Fruit fly (Drosophila melanogaster): ENCODE measurements around the gene CG17544.

The CG17544 gene

DNA sequence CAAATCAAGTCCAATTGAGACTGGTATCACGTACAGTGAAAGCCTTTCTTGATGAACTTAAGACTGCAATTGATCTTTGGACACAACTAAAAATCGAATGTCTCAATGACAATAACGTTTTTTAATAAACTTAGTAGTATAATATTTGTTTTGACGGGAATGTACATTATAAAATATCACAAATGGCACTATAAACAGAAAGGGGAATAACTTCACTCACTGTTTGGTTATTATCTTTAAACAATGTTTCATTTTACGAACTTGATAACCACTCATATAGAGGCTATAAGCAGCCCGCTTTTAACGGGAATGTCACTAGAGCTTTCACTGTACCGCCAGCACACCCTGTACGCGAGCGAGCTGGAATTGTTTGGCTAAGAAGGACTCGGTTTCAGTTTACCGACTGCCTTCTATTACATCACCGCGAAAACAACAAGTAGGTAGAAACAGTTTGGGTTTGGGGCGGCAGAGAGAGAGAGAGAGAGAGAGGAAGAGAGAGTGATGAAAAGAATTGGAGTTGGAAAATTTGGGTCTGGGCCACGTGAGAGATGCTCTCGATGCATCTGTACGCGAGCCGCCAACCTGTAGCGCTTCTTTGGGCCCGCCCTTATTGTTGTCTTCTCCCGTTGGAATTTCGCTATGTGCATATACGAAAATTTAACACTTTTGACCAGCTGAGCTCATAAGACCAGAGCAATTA is 526 bp downstream of the CG17544 start (continued):
- no peak for TF ChIP-seq CG8944 (GFP tag; optimal IDR thresholded peaks at IDR 0.05)
- no peak for TF ChIP-seq CG14667 (GFP tag; IDR thresholded peaks at IDR 0.05)
- TF ChIP-seq Chrac-16 (GFP tag; optimal IDR thresholded peaks at IDR 0.05) = peak; percentile 21
- TF ChIP-seq Hmx (GFP tag; optimal IDR thresholded peaks at IDR 0.05) = peak; percentile 26
- TF ChIP-seq zen (tag; optimal IDR thresholded peaks at IDR 0.05) = no peak
- TF ChIP-seq CG34376 (GFP tag; optimal IDR thresholded peaks at IDR 0.05) = no peak
- TF ChIP-seq prd (optimal IDR thresholded peaks at IDR 0.05) = no peak
- no peak for TF ChIP-seq prd (GFP tag; IDR thresholded peaks at IDR 0.05)
- TF ChIP-seq jigr1 (GFP tag; IDR thresholded peaks at IDR 0.05) = no peak
- no peak for TF ChIP-seq Vsx1 (GFP tag; optimal IDR thresholded peaks at IDR 0.05)
- peak; percentile 52; the same call in 2 of the 3 replicates for TF ChIP-seq row (GFP tag; IDR thresholded peaks at IDR 0.05)
- no peak for TF ChIP-seq wdn (GFP tag; IDR thresholded peaks at IDR 0.05)
- TF ChIP-seq tio (GFP tag; optimal IDR thresholded peaks at IDR 0.05) = peak; percentile 49
- TF ChIP-seq Xrp1 (GFP tag; IDR thresholded peaks at IDR 0.05) = no peak
- TF ChIP-seq Oli (tag; optimal IDR thresholded peaks at IDR 0.05) = peak; percentile 32
- peak; percentile 6 for TF ChIP-seq CG8924 (tag; optimal IDR thresholded peaks at IDR 0.05)
- TF ChIP-seq phol (tag; optimal IDR thresholded peaks at IDR 0.05) = peak; percentile 29
- no peak for TF ChIP-seq ro (GFP tag; IDR thresholded peaks at IDR 0.05)
- TF ChIP-seq CG30403 (GFP tag; optimal IDR thresholded peaks at IDR 0.05) = peak; percentile 37
- TF ChIP-seq usp (GFP tag; optimal IDR thresholded peaks at IDR 0.05) = no peak
- TF ChIP-seq CG12659 (GFP tag; optimal IDR thresholded peaks at IDR 0.05) = peak; percentile 15
- no peak for TF ChIP-seq CkIIα-i1 (GFP tag; IDR thresholded peaks at IDR 0.05)
- TF ChIP-seq Ssrp (tag; optimal IDR thresholded peaks at IDR 0.05) = no peak
- no peak for TF ChIP-seq CG10543 (GFP tag; optimal IDR thresholded peaks at IDR 0.05)
- TF ChIP-seq amos (GFP tag; IDR thresholded peaks at IDR 0.05; ENCODE audit: partially characterized antibody) = no peak
- TF ChIP-seq ash1 (GFP tag; optimal IDR thresholded peaks at IDR 0.05) = no peak
- peak; percentile 51; the same call in 2 of the 3 replicates for TF ChIP-seq CG17361 (GFP tag; IDR thresholded peaks at IDR 0.05)
- TF ChIP-seq Myb (GFP tag; optimal IDR thresholded peaks at IDR 0.05) = no peak
- TF ChIP-seq Mad (GFP tag; optimal IDR thresholded peaks at IDR 0.05) = no peak
- peak; percentile 17 for TF ChIP-seq Deaf1 (tag; optimal IDR thresholded peaks at IDR 0.05)
- peak; percentile 49 for TF ChIP-seq Hmr (GFP tag; optimal IDR thresholded peaks at IDR 0.05)
- no peak for TF ChIP-seq CG4820 (GFP tag; optimal IDR thresholded peaks at IDR 0.05)
- TF ChIP-seq Lhr (GFP tag; optimal IDR thresholded peaks at IDR 0.05) = no peak
- TF ChIP-seq so (GFP tag; IDR thresholded peaks at IDR 0.05) = no peak
- no peak for TF ChIP-seq gcm2 (GFP tag; optimal IDR thresholded peaks at IDR 0.05)
- 0 out of 2 replicates have a peak, but pooled peaks have one; percentile 9 for TF ChIP-seq MBD-R2 (GFP tag; IDR thresholded peaks at IDR 0.05)
- no peak for TF ChIP-seq CG1602 (GFP tag; optimal IDR thresholded peaks at IDR 0.05)
- TF ChIP-seq Optix (GFP tag; IDR thresholded peaks at IDR 0.05) = no peak
- no peak for TF ChIP-seq CG3847 (GFP tag; IDR thresholded peaks at IDR 0.05)
- TF ChIP-seq tin (GFP tag; optimal IDR thresholded peaks at IDR 0.05) = no peak
- TF ChIP-seq NC2α (GFP tag; optimal IDR thresholded peaks at IDR 0.05) = no peak
- no peak for TF ChIP-seq CrebB (tag; optimal IDR thresholded peaks at IDR 0.05)
- no peak for TF ChIP-seq CG32767 (GFP tag; IDR thresholded peaks at IDR 0.05)
- no peak for TF ChIP-seq CG42726 (GFP tag; IDR thresholded peaks at IDR 0.05; ENCODE audit: partially characterized antibody)
- TF ChIP-seq Max (GFP tag; optimal IDR thresholded peaks at IDR 0.05) = no peak
- no peak for TF ChIP-seq grn (GFP tag; optimal IDR thresholded peaks at IDR 0.05)
- peak; percentile 59 for TF ChIP-seq CG18599 (GFP tag; optimal IDR thresholded peaks at IDR 0.05)
- TF ChIP-seq hth (optimal IDR thresholded peaks at IDR 0.05) = no peak
- TF ChIP-seq lmd (GFP tag; IDR thresholded peaks at IDR 0.05) = no peak; the same call in 1 of the 2 replicates
- TF ChIP-seq bbx (GFP tag; IDR thresholded peaks at IDR 0.05; ENCODE audit: partially characterized antibody) = no peak
- TF ChIP-seq CG15696 (tag; optimal IDR thresholded peaks at IDR 0.05) = no peak
